Worm (Caenorhabditis elegans) whole organism, young adult: ENCODE data around the gene C07A9.13.

Experiments
- pha-4 ChIP-seq: fragments of 150-350 bp; sonication (generic microtip); optimal IDR thresholded peaks from 2 replicates; lab custom pipeline; 2014; ENCODE audit warnings: missing biosample characterization, missing genetic modification reagents, missing genetic modification characterization
- rec-8 ChIP-seq, 2 experiments: sonication (generic microtip); optimal IDR thresholded peaks; 2 replicates each; lab custom pipeline; 2016; ENCODE audit warnings: mild to moderate bottlenecking in 2 of 2, missing genetic modification characterization in 2 of 2, missing genetic modification reagents in 2 of 2, missing genotype in 2 of 2, missing biosample characterization in 1 of 2, missing compliant biosample characterization in 1 of 2, moderate library complexity in 1 of 2
- snpc-4 ChIP-seq, 5 experiments: fragments of 150-350 bp in 1 of 5; sonication (generic microtip) in 4 of 5; optimal IDR thresholded peaks; 2 replicates each; lab custom pipeline; 2014 to 2018; ENCODE audit warnings: missing genetic modification characterization in 5 of 5, missing biosample characterization in 3 of 5, antibody characterized with exemption in 2 of 5, mild to moderate bottlenecking in 2 of 5, missing compliant biosample characterization in 2 of 5, missing genotype in 2 of 5, moderate library complexity in 2 of 5, missing genetic modification reagents in 1 of 5

DNA sequence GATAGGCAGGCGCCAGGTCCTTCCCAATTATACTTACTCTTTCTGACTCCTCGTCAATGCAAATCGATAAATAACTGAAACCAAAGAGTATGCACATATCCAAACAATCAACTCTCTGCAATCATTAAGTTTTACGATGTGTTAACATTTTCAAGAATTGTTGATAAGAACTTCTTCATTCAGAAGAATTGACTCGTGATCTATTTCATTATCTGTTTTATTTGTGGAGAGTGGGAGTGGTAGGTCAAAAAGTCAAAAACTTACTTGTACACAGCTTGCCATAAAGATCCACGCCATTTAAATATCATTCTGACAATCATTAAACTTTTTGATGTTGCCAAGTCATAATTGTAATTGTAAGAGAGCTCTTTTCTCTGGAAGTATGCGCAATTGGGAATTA, 8.3 kb upstream of the C07A9.13 start:
- no peak for TF ChIP-seq pha-4 (tag; lab: Kevin White, UChicago)
- no peak for TF ChIP-seq rec-8 (tag; optimal IDR thresholded peaks at IDR 0.05; lab: Kevin White, UChicago)
- TF ChIP-seq snpc-4 (GFP tag; optimal IDR thresholded peaks at IDR 0.05; lab: Kevin White, UChicago): no peak
- no peak for TF ChIP-seq snpc-4 (tag; optimal IDR thresholded peaks at IDR 0.05; lab: Kevin White, UChicago)
